Fruit fly (Drosophila melanogaster) whole organism, wandering third instar larva: ENCODE data around the gene Ctr1B.

ENCODE experiments used
- Abd-B ChIP-seq: fragments of >200 bp; optimal IDR thresholded peaks from 2 replicates; lab custom pipeline; 2017; ENCODE audit warnings: missing biosample characterization, missing genetic modification characterization
- CG32264 ChIP-seq: fragments of 200-800 bp; sonication (Bioruptor generic); optimal IDR thresholded peaks from 2 replicates; lab custom pipeline; 2016; ENCODE audit warnings: missing biosample characterization, missing genetic modification characterization
- CG9705 ChIP-seq: fragments of 200-800 bp; sonication (Bioruptor generic); optimal IDR thresholded peaks from 2 replicates; lab custom pipeline; 2018; ENCODE audit warnings: missing biosample characterization, mild to moderate bottlenecking, missing genetic modification characterization
- CrebA ChIP-seq: fragments of 200-800 bp; sonication (Bioruptor generic); optimal IDR thresholded peaks from 2 replicates; lab custom pipeline; 2016; ENCODE audit warnings: missing biosample characterization, mild to moderate bottlenecking, missing genetic modification characterization, borderline replicate concordance
- Dfd ChIP-seq: fragments of >200 bp; optimal IDR thresholded peaks from 2 replicates; lab custom pipeline; 2017; ENCODE audit warnings: missing biosample characterization, missing genetic modification characterization
- Dif ChIP-seq: fragments of 200-275, 200-300 bp; sonication (Bioruptor generic); optimal IDR thresholded peaks from 2 replicates; lab custom pipeline; 2018; ENCODE audit warnings: missing biosample characterization, missing genetic modification characterization; ENCODE audit not compliant: partially characterized antibody
- GATAd ChIP-seq: sonication (Bioruptor generic); optimal IDR thresholded peaks from 2 replicates; lab custom pipeline; 2016; ENCODE audit warnings: missing biosample characterization, missing genetic modification characterization
- HLH106 ChIP-seq: fragments of 200-800 bp; optimal IDR thresholded peaks from 3 replicates; lab custom pipeline; 2019; ENCODE audit warnings: missing biosample characterization, mild to moderate bottlenecking, missing genetic modification characterization, moderate library complexity
- Hnf4 ChIP-seq: fragments of 200-800 bp; sonication (Bioruptor generic); optimal IDR thresholded peaks from 2 replicates; lab custom pipeline; 2016; ENCODE audit warnings: missing biosample characterization, mild to moderate bottlenecking, missing genetic modification characterization
- Hr78 ChIP-seq: fragments of >200 bp; optimal IDR thresholded peaks from 2 replicates; lab custom pipeline; 2017; ENCODE audit warnings: missing biosample characterization, missing genetic modification characterization
- Mio ChIP-seq: sonication (Bioruptor generic); optimal IDR thresholded peaks from 2 replicates; lab custom pipeline; 2016; ENCODE audit warnings: missing biosample characterization, missing genetic modification characterization
- N ChIP-seq: fragments of >200 bp; optimal IDR thresholded peaks from 2 replicates; lab custom pipeline; 2018; ENCODE audit warnings: missing biosample characterization, missing external identifiers, missing genetic modification characterization
- OdsH ChIP-seq: fragments of 200-800 bp; sonication (Bioruptor generic); optimal IDR thresholded peaks from 2 replicates; lab custom pipeline; 2016; ENCODE audit warnings: missing biosample characterization, mild to moderate bottlenecking, missing genetic modification characterization
- Rel ChIP-seq, 2 experiments: fragments of 200-800 bp; sonication (Bioruptor generic) in 1 of 2; optimal IDR thresholded peaks; 2 replicates in 1 of 2; 3 replicates in 1 of 2; lab custom pipeline; 2016 to 2019; ENCODE audit warnings: mild to moderate bottlenecking in 2 of 2, missing biosample characterization in 2 of 2, missing genetic modification characterization in 2 of 2, moderate library complexity in 1 of 2
- Vsx2 ChIP-seq: fragments of 200-300, 225-300 bp; sonication (Bioruptor generic); optimal IDR thresholded peaks from 2 replicates; lab custom pipeline; 2018; ENCODE audit warnings: missing biosample characterization, missing genetic modification characterization; ENCODE audit not compliant: partially characterized antibody
- br ChIP-seq: fragments of 200-800 bp; sonication (Bioruptor generic); optimal IDR thresholded peaks from 2 replicates; lab custom pipeline; 2016; ENCODE audit warnings: missing biosample characterization, missing genetic modification characterization
- brk ChIP-seq: fragments of 200-800 bp; sonication (Bioruptor generic); optimal IDR thresholded peaks from 2 replicates; lab custom pipeline; 2016; ENCODE audit warnings: missing biosample characterization, mild to moderate bottlenecking, missing genetic modification characterization
- dmrt93B ChIP-seq: fragments of 200-800 bp; sonication (Bioruptor generic); optimal IDR thresholded peaks from 2 replicates; lab custom pipeline; 2018; ENCODE audit warnings: missing biosample characterization, mild to moderate bottlenecking, missing genetic modification characterization
- dsf ChIP-seq: sonication (Bioruptor generic); optimal IDR thresholded peaks from 2 replicates; lab custom pipeline; 2016; ENCODE audit warnings: missing biosample characterization, missing genetic modification characterization, borderline replicate concordance
- ey ChIP-seq: fragments of 200-800 bp; sonication (Bioruptor generic); optimal IDR thresholded peaks from 2 replicates; lab custom pipeline; 2016; ENCODE audit warnings: missing biosample characterization, missing genetic modification characterization
- foxo ChIP-seq, 2 experiments: fragments of 200-800 bp; sonication (Bioruptor generic); optimal IDR thresholded peaks; 2 replicates in 1 of 2; 3 replicates in 1 of 2; lab custom pipeline; 2016 to 2017; ENCODE audit warnings: missing biosample characterization in 2 of 2, missing genetic modification characterization in 2 of 2
- fru ChIP-seq: fragments of 200-800 bp; sonication (Bioruptor generic); optimal IDR thresholded peaks from 3 replicates; lab custom pipeline; 2016; ENCODE audit warnings: missing biosample characterization, mild to moderate bottlenecking, missing genetic modification characterization
- h ChIP-seq: fragments of 200-800 bp; sonication (Bioruptor generic); optimal IDR thresholded peaks from 3 replicates; lab custom pipeline; 2016; ENCODE audit warnings: missing biosample characterization, mild to moderate bottlenecking, missing genetic modification characterization
- jim ChIP-seq: fragments of 175-275, 200-325 bp; sonication (Bioruptor generic); optimal IDR thresholded peaks from 2 replicates; lab custom pipeline; 2016; ENCODE audit warnings: missing biosample characterization, mild to moderate bottlenecking, missing genetic modification characterization
- lola ChIP-seq: fragments of >200 bp; optimal IDR thresholded peaks from 2 replicates; lab custom pipeline; 2017; ENCODE audit warnings: missing biosample characterization, missing genetic modification characterization
- psq ChIP-seq: fragments of 200-800 bp; sonication (Bioruptor generic); optimal IDR thresholded peaks from 3 replicates; lab custom pipeline; 2017; ENCODE audit warnings: missing biosample characterization, mild to moderate bottlenecking, missing genetic modification characterization, moderate library complexity
- rgr ChIP-seq: fragments of 200-800 bp; sonication (Bioruptor generic); optimal IDR thresholded peaks from 3 replicates; lab custom pipeline; 2016; ENCODE audit warnings: missing biosample characterization, mild to moderate bottlenecking, missing genetic modification characterization
- sage ChIP-seq: fragments of 200-800 bp; sonication (Bioruptor generic); optimal IDR thresholded peaks from 2 replicates; lab custom pipeline; 2016; ENCODE audit warnings: missing biosample characterization, mild to moderate bottlenecking, missing genetic modification characterization
- sv ChIP-seq: fragments of 200-800 bp; sonication (Bioruptor generic); optimal IDR thresholded peaks from 3 replicates; lab custom pipeline; 2016; ENCODE audit warnings: missing biosample characterization, missing genetic modification characterization
- tai ChIP-seq: sonication (Bioruptor generic); optimal IDR thresholded peaks from 2 replicates; lab custom pipeline; 2016; ENCODE audit warnings: missing biosample characterization, missing genetic modification characterization
- usp ChIP-seq: fragments of >200 bp; optimal IDR thresholded peaks from 2 replicates; lab custom pipeline; 2017; ENCODE audit warnings: missing biosample characterization, missing genetic modification characterization
- woc ChIP-seq: sonication (Bioruptor generic); optimal IDR thresholded peaks from 2 replicates; lab custom pipeline; 2016; ENCODE audit warnings: missing biosample characterization, mild to moderate bottlenecking, missing genetic modification characterization

Ctr1B gene

DNA sequence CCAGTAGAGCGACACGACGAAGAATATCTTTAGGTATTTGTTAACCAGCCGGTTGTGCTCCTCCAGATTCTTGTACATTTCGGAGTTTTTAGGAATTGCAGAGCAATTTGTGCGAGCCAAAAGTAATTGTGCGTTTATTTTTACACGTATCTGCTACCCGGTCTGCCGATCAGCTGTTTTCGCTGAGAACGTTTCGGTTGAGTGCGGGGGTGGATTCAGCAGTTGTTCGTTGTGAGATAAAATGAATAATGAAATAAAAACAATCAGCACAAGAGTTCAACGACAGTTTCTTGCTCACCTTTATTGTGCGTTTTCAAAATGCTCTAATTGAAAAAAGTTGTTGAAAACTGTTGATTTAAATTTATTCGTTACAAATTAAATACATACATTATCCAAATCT is 13.6 kb upstream of the Ctr1B start, which contains the start of gene nac:
nac (minus strand) TSS at position 176 of the 400 bp plus-strand sequence.
- TF ChIP-seq sage (GFP tag; lab: Kevin White, UChicago) (no peak), GATAd (GFP tag; lab: Kevin White, UChicago) (no peak), CG9705 (peak; percentile 20), Hnf4 (GFP tag; lab: Kevin White, UChicago) (no peak), Abd-B (GFP tag; lab: Kevin White, UChicago) (no peak), HLH106 (tag; lab: Kevin White, UChicago) (peak; percentile 21), woc (GFP tag; lab: Kevin White, UChicago) (no peak), Hr78 (GFP tag; lab: Kevin White, UChicago) (no peak), Dif (GFP tag; lab: Kevin White, UChicago) (peak; percentile 44), Dfd (GFP tag; lab: Kevin White, UChicago) (no peak), br (GFP tag; lab: Kevin White, UChicago) (no peak), fru (GFP tag; lab: Kevin White, UChicago) (no peak), brk (no peak), tai (GFP tag; lab: Kevin White, UChicago) (no peak), jim (GFP tag; lab: Kevin White, UChicago) (no peak), sv (no peak), CrebA (GFP tag; lab: Kevin White, UChicago) (no peak), dsf (no peak), N (GFP tag; lab: Kevin White, UChicago) (no peak), CG32264 (GFP tag; lab: Kevin White, UChicago) (no peak), psq (no peak), h (GFP tag; lab: Kevin White, UChicago) (no peak), dmrt93B (GFP tag; lab: Kevin White, UChicago) (no peak)

DNA sequence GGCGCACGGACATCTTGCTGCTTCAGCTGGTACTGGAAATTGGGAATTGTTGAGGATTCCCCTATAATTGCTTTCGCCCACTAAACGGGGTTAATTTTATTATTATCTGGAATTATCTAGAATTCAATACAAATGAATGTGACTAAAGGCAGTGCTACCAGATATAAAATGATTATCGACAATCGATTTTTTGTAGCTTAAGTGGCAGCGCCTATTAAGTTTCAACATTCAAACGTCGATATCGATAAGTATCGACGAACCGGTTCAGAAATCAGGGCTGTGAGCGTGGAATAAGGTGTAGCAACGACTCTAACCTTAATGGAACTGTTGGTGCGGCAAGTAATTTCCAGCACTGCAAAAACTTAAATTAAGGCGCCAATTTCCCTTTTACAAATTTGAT is 12.3 kb upstream of the Ctr1B start, which contains the start of gene Sgt1:
Sgt1 (minus strand) TSS at position 165 of the 400 bp plus-strand sequence.
- TF ChIP-seq OdsH, result peak; percentile 36
- no peak for TF ChIP-seq brk
- no peak for TF ChIP-seq rgr (GFP tag; lab: Kevin White, UChicago)
- TF ChIP-seq CG9705, result no peak
- peak in 1 of 2 experiments; percentile 45 for TF ChIP-seq foxo (GFP tag; optimal IDR thresholded peaks at IDR 0.05; lab: Kevin White, UChicago)
- peak; percentile 33 for TF ChIP-seq HLH106 (tag; lab: Kevin White, UChicago)
- TF ChIP-seq sv, result no peak
- TF ChIP-seq ey, result peak; percentile 39
- TF ChIP-seq dmrt93B (GFP tag; lab: Kevin White, UChicago), result no peak
- no peak for TF ChIP-seq jim (GFP tag; lab: Kevin White, UChicago)
- TF ChIP-seq Rel (GFP tag; optimal IDR thresholded peaks at IDR 0.05; lab: Kevin White, UChicago), result no peak
- TF ChIP-seq Rel (tag; optimal IDR thresholded peaks at IDR 0.05; lab: Kevin White, UChicago), result peak; percentile 91
- TF ChIP-seq psq, result no peak
- no peak for TF ChIP-seq Abd-B (GFP tag; lab: Kevin White, UChicago)
- no peak for TF ChIP-seq Mio (GFP tag; lab: Kevin White, UChicago)
- TF ChIP-seq, all 38 proteins: peak for 5

DNA sequence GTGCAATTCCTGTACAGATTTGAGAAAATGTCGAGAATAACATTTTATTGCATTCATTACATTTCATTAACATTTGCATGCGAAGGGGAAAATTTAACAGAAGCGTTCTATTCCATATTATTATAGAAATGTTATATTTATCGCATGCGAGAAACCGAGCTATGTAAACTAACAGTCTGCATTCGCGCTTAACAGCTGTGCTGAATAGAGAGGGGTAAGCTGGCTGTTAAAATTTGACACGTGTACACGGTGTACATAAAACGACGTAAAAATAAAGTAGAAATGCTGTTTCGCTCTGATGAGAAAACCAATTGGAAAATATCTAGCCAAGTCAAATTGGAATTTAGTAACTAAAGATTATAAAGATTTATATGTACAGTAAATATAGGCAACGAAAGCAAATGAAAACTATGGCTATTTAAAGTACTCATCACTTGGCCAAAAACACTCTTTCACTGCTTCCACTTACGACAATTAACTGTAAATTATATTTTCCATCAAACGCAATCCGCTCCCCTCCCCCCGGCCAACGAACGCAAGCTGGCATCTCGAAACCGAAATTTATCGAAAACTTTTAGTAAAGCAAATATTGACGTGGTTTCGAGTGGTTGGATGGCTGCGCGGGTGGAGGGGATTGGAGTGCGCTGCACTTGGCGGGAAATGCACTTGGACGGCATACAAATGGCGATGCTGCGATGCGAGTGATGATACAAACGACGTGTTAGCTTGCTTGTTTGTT is 11.1 kb upstream of the Ctr1B start:
- no peak for TF ChIP-seq Vsx2 (GFP tag; lab: Kevin White, UChicago)
- TF ChIP-seq usp (GFP tag; lab: Kevin White, UChicago), result no peak
- no peak for TF ChIP-seq rgr (GFP tag; lab: Kevin White, UChicago)
- peak in 1 of 2 experiments; percentile 20 for TF ChIP-seq foxo (GFP tag; optimal IDR thresholded peaks at IDR 0.05; lab: Kevin White, UChicago)
- no peak for TF ChIP-seq GATAd (GFP tag; lab: Kevin White, UChicago)
- TF ChIP-seq sage (GFP tag; lab: Kevin White, UChicago), result peak; percentile 82
- no peak for TF ChIP-seq Dfd (GFP tag; lab: Kevin White, UChicago)
- TF ChIP-seq Hr78 (GFP tag; lab: Kevin White, UChicago), result no peak
- TF ChIP-seq psq, result no peak
- no peak for TF ChIP-seq Rel (GFP tag; optimal IDR thresholded peaks at IDR 0.05; lab: Kevin White, UChicago)
- TF ChIP-seq Rel (tag; optimal IDR thresholded peaks at IDR 0.05; lab: Kevin White, UChicago), result no peak

DNA sequence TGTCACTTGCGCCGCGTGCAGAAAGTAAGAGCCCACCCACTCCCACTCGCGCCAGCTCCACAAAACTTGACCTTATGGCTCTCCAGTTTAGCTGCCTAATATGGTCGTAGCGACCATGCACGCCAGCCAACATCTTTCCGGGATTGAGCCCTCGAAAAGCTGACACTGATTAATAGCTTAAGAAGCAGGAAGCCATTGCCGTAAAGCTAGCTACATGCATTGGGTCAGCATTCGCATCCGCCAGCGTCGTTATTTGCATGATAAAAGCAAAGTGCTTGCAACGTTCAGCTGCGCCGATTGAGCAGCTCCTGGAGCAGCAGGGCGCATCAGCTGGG is 10.5 kb upstream of the Ctr1B start:
- TF ChIP-seq Dfd (GFP tag; lab: Kevin White, UChicago) (no peak), dsf (no peak), lola (GFP tag; lab: Kevin White, UChicago) (no peak), N (GFP tag; lab: Kevin White, UChicago) (no peak), sage (GFP tag; lab: Kevin White, UChicago) (no peak), psq (no peak), Hr78 (GFP tag; lab: Kevin White, UChicago) (no peak), jim (GFP tag; lab: Kevin White, UChicago) (no peak), HLH106 (tag; lab: Kevin White, UChicago) (no peak)
